Fruit fly (Drosophila melanogaster): ENCODE data around the gene SclB.

- no peak for TF ChIP-seq CG8301 (tag; optimal IDR thresholded peaks at IDR 0.05)
- TF ChIP-seq CG12605 (GFP tag; IDR thresholded peaks at IDR 0.05): no peak
- no peak for TF ChIP-seq CG10348 (GFP tag; IDR thresholded peaks at IDR 0.05)
- no peak for TF ChIP-seq CG8159 (tag; optimal IDR thresholded peaks at IDR 0.05)
These were observed 20.8 kb downstream of the SclB start, which contains the start of gene CG31809 for dm6 chr2L:16858466-16859007.
